Fruit fly (Drosophila melanogaster) whole organism, wandering third instar larva: ENCODE data around the gene CAH4.

Experiments used
- Jra ChIP-seq: sonication (Bioruptor generic); optimal IDR thresholded peaks from 2 replicates; lab custom pipeline; 2016; ENCODE audit warnings: missing biosample characterization, missing genetic modification characterization
- Rel ChIP-seq, 2 experiments: fragments of 200-800 bp; sonication (Bioruptor generic) in 1 of 2; optimal IDR thresholded peaks; 2 replicates in 1 of 2; 3 replicates in 1 of 2; lab custom pipeline; 2016 to 2019; ENCODE audit warnings: mild to moderate bottlenecking in 2 of 2, missing biosample characterization in 2 of 2, missing genetic modification characterization in 2 of 2, moderate library complexity in 1 of 2
- Sp1 ChIP-seq: fragments of 200-800 bp; sonication (Bioruptor generic); optimal IDR thresholded peaks from 3 replicates; lab custom pipeline; 2019; ENCODE audit warnings: missing biosample characterization, mild to moderate bottlenecking, missing genetic modification characterization, moderate library complexity
- br ChIP-seq: fragments of 200-800 bp; sonication (Bioruptor generic); optimal IDR thresholded peaks from 2 replicates; lab custom pipeline; 2016; ENCODE audit warnings: missing biosample characterization, missing genetic modification characterization

DNA sequence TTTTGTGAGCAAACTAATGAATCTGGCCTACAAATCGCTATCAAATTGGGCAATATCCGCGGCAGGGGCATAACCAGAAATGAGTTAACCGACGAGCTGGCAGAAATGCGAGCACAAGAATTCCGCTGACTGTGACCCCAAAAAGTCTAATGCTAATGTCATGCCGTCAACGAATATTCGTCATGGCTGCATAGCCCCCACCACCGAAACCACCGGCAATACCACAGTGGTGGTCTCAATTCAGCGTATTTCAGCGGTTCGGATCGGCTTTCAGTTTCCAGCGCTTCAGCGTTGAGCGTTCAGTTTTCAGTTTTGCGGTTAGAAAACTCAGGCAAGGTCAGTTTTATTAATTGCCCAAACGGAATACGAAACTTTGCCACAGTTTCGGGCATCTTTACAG lies 32.9 kb upstream of the CAH4 start:
- TF ChIP-seq br (GFP tag; lab: Kevin White, UChicago) (no peak), Rel (GFP tag; optimal IDR thresholded peaks at IDR 0.05; lab: Kevin White, UChicago) (no peak), Rel (tag; optimal IDR thresholded peaks at IDR 0.05; lab: Kevin White, UChicago) (no peak), Sp1 (GFP tag; lab: Kevin White, UChicago) (no peak), Jra (GFP tag; lab: Kevin White, UChicago) (no peak)
